Fruit fly (Drosophila melanogaster) whole organism, adult: ENCODE data around the gene CG34012.

Source experiments
- CG11617 ChIP-seq: fragments of 200-800 bp; sonication (Bioruptor generic); optimal IDR thresholded peaks from 2 replicates; lab custom pipeline; 2017; ENCODE audit warnings: mild to moderate bottlenecking, missing biosample characterization, missing genetic modification reagents, missing genetic modification characterization
- CG12768 ChIP-seq: fragments of 200-800 bp; sonication (Bioruptor generic); optimal IDR thresholded peaks from 2 replicates; lab custom pipeline; 2017; ENCODE audit warnings: missing biosample characterization, missing genetic modification characterization, mild to moderate bottlenecking, moderate library complexity, missing genetic modification reagents
- CG33017 ChIP-seq: fragments of 200-800 bp; sonication (Bioruptor generic); optimal IDR thresholded peaks from 2 replicates; lab custom pipeline; 2018; ENCODE audit warnings: missing biosample characterization, mild to moderate bottlenecking, missing genetic modification characterization, moderate library complexity
- CG7101 ChIP-seq: fragments of 200-800 bp; sonication (Bioruptor generic); optimal IDR thresholded peaks from 2 replicates; lab custom pipeline; 2018; ENCODE audit warnings: missing biosample characterization, mild to moderate bottlenecking, missing genetic modification characterization, moderate library complexity
- Clk ChIP-seq: fragments of 200-800 bp; sonication (Bioruptor generic); optimal IDR thresholded peaks from 2 replicates; lab custom pipeline; 2017; ENCODE audit warnings: missing biosample characterization, missing genetic modification characterization
- Crg-1 ChIP-seq: fragments of 200-800 bp; sonication (Bioruptor generic); optimal IDR thresholded peaks from 2 replicates; lab custom pipeline; 2016; ENCODE audit warnings: missing biosample characterization, missing genetic modification characterization
- Hr96 ChIP-seq: fragments of 200-800 bp; sonication (Bioruptor generic); optimal IDR thresholded peaks from 2 replicates; lab custom pipeline; 2016; ENCODE audit warnings: missing biosample characterization, missing genetic modification characterization
- bab1 ChIP-seq: fragments of 200-800 bp; sonication (Bioruptor generic); optimal IDR thresholded peaks from 3 replicates; lab custom pipeline; 2019; ENCODE audit warnings: missing biosample characterization, mild to moderate bottlenecking, missing genetic modification characterization, moderate library complexity
- kay ChIP-seq: fragments of 200-800 bp; sonication (Bioruptor generic); peaks from one replicate; lab custom pipeline; 2016; ENCODE audit warnings: missing biosample characterization, missing genetic modification characterization, borderline replicate concordance
- ovo ChIP-seq: fragments of 200-800 bp; sonication (Bioruptor generic); optimal IDR thresholded peaks from 2 replicates; lab custom pipeline; 2016; ENCODE audit warnings: missing biosample characterization, missing genetic modification characterization
- tj ChIP-seq: fragments of 200-800 bp; sonication (Bioruptor generic); optimal IDR thresholded peaks from 3 replicates; lab custom pipeline; 2017; ENCODE audit warnings: missing biosample characterization, mild to moderate bottlenecking, missing genetic modification characterization, moderate library complexity

DNA sequence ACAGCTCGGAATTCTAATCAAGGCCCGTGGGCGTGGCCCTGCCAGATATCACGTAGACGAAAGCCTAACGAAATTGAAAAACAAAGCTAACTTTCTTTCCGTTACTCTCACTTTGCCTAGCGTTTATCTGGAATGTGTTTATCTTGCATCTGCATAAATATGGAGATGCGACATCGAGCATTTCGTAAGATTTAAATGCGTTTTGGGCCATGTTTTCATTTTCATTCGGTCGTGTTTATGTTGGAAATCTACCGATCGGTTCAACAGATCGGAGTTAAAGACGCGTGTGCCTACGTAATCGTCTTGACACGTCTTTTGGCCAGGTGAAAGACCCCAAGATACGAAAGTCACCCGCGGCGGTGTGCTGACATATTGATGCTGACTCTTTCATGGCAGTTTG is 38.4 kb upstream of the CG34012 start:
- TF ChIP-seq kay (GFP tag; lab: Kevin White, UChicago) (no peak), ovo (GFP tag; lab: Kevin White, UChicago) (no peak), tj (GFP tag; lab: Kevin White, UChicago) (no peak), Hr96 (GFP tag; lab: Kevin White, UChicago) (no peak), bab1 (GFP tag; lab: Kevin White, UChicago) (no peak), CG11617 (GFP tag; lab: Kevin White, UChicago) (no peak), Crg-1 (GFP tag; lab: Kevin White, UChicago) (no peak), CG12768 (GFP tag; lab: Kevin White, UChicago) (no peak), CG33017 (tag; lab: Kevin White, UChicago) (no peak), CG7101 (tag; lab: Kevin White, UChicago) (no peak), Clk (GFP tag; lab: Kevin White, UChicago) (no peak)
